Fruit fly (Drosophila melanogaster) whole organism, adult: ENCODE data around the gene Dpp10.

Experiments used
- CG11617 ChIP-seq: fragments of 200-800 bp; sonication (Bioruptor generic); optimal IDR thresholded peaks from 2 replicates; lab custom pipeline; 2017; ENCODE audit warnings: mild to moderate bottlenecking, missing biosample characterization, missing genetic modification reagents, missing genetic modification characterization
- CG12768 ChIP-seq: fragments of 200-800 bp; sonication (Bioruptor generic); optimal IDR thresholded peaks from 2 replicates; lab custom pipeline; 2017; ENCODE audit warnings: missing biosample characterization, missing genetic modification characterization, mild to moderate bottlenecking, moderate library complexity, missing genetic modification reagents
- CG14711 ChIP-seq: fragments of 200-800 bp; sonication (Bioruptor generic); optimal IDR thresholded peaks from 2 replicates; lab custom pipeline; 2018; ENCODE audit warnings: missing biosample characterization, mild to moderate bottlenecking, missing genetic modification characterization, moderate library complexity
- CG1620 ChIP-seq: fragments of 200-800 bp; sonication (Bioruptor generic); optimal IDR thresholded peaks from 2 replicates; lab custom pipeline; 2016; ENCODE audit warnings: missing biosample characterization, missing genetic modification characterization
- CG33017 ChIP-seq: fragments of 200-800 bp; sonication (Bioruptor generic); optimal IDR thresholded peaks from 2 replicates; lab custom pipeline; 2018; ENCODE audit warnings: missing biosample characterization, mild to moderate bottlenecking, missing genetic modification characterization, moderate library complexity
- CG5204 ChIP-seq: fragments of 200-800 bp; sonication (Bioruptor generic); optimal IDR thresholded peaks from 2 replicates; lab custom pipeline; 2016; ENCODE audit warnings: missing biosample characterization, missing genetic modification characterization
- CG7045 ChIP-seq: fragments of 200-800 bp; sonication (Bioruptor generic); optimal IDR thresholded peaks from 2 replicates; lab custom pipeline; 2017; ENCODE audit warnings: missing biosample characterization, mild to moderate bottlenecking, missing genetic modification characterization
- CG7101 ChIP-seq: fragments of 200-800 bp; sonication (Bioruptor generic); optimal IDR thresholded peaks from 2 replicates; lab custom pipeline; 2018; ENCODE audit warnings: missing biosample characterization, mild to moderate bottlenecking, missing genetic modification characterization, moderate library complexity
- Clk ChIP-seq: fragments of 200-800 bp; sonication (Bioruptor generic); optimal IDR thresholded peaks from 2 replicates; lab custom pipeline; 2017; ENCODE audit warnings: missing biosample characterization, missing genetic modification characterization
- Crg-1 ChIP-seq: fragments of 200-800 bp; sonication (Bioruptor generic); optimal IDR thresholded peaks from 2 replicates; lab custom pipeline; 2016; ENCODE audit warnings: missing biosample characterization, missing genetic modification characterization
- Hr96 ChIP-seq: fragments of 200-800 bp; sonication (Bioruptor generic); optimal IDR thresholded peaks from 2 replicates; lab custom pipeline; 2016; ENCODE audit warnings: missing biosample characterization, missing genetic modification characterization
- Mnt ChIP-seq: fragments of 200-800 bp; sonication (Bioruptor generic); optimal IDR thresholded peaks from 2 replicates; lab custom pipeline; 2016; ENCODE audit warnings: missing biosample characterization, mild to moderate bottlenecking, missing genetic modification characterization
- bab1 ChIP-seq: fragments of 200-800 bp; sonication (Bioruptor generic); optimal IDR thresholded peaks from 3 replicates; lab custom pipeline; 2019; ENCODE audit warnings: missing biosample characterization, mild to moderate bottlenecking, missing genetic modification characterization, moderate library complexity
- cic ChIP-seq: fragments of 200-800 bp; sonication (Bioruptor generic); optimal IDR thresholded peaks from 2 replicates; lab custom pipeline; 2017; ENCODE audit warnings: missing biosample characterization, mild to moderate bottlenecking, missing genetic modification characterization, moderate library complexity
- cnc ChIP-seq, 2 experiments: fragments of >200 bp; optimal IDR thresholded peaks; 2 replicates each; lab custom pipeline; 2017
- kay ChIP-seq: fragments of 200-800 bp; sonication (Bioruptor generic); peaks from one replicate; lab custom pipeline; 2016; ENCODE audit warnings: missing biosample characterization, missing genetic modification characterization, borderline replicate concordance
- ovo ChIP-seq: fragments of 200-800 bp; sonication (Bioruptor generic); optimal IDR thresholded peaks from 2 replicates; lab custom pipeline; 2016; ENCODE audit warnings: missing biosample characterization, missing genetic modification characterization
- pad ChIP-seq: fragments of 200-800 bp; sonication (Bioruptor generic); optimal IDR thresholded peaks from 3 replicates; lab custom pipeline; 2017; ENCODE audit warnings: missing biosample characterization, missing genetic modification characterization, mild to moderate bottlenecking, moderate library complexity, missing genetic modification reagents
- tj ChIP-seq: fragments of 200-800 bp; sonication (Bioruptor generic); optimal IDR thresholded peaks from 3 replicates; lab custom pipeline; 2017; ENCODE audit warnings: missing biosample characterization, mild to moderate bottlenecking, missing genetic modification characterization, moderate library complexity
- toe ChIP-seq: fragments of 200-800 bp; sonication (Bioruptor generic); optimal IDR thresholded peaks from 2 replicates; lab custom pipeline; 2016; ENCODE audit warnings: missing biosample characterization, missing genetic modification characterization

The Dpp10 gene

dm6 chr2L:6601018-6601505 is at the start of gene Dpp10:
Dpp10 (minus strand) TSS chr2L:6601068.
- TF ChIP-seq cic (peak; percentile 47), Hr96 (GFP tag; lab: Kevin White, UChicago) (peak; percentile 77), CG5204 (peak; percentile 90), CG7045 (GFP tag; lab: Kevin White, UChicago) (peak; percentile 92), bab1 (GFP tag; lab: Kevin White, UChicago) (no peak), Clk (GFP tag; lab: Kevin White, UChicago) (peak; percentile 84), CG11617 (GFP tag; lab: Kevin White, UChicago) (peak; percentile 70), pad (GFP tag; lab: Kevin White, UChicago) (peak; percentile 54), kay (GFP tag; lab: Kevin White, UChicago) (peak; percentile 75), CG33017 (tag; lab: Kevin White, UChicago) (peak; percentile 90), CG14711 (tag; lab: Kevin White, UChicago) (peak; percentile 63), CG7101 (tag; lab: Kevin White, UChicago) (peak; percentile 82), tj (peak; percentile 40), Mnt (GFP tag; lab: Kevin White, UChicago) (peak; percentile 54), cnc (optimal IDR thresholded peaks at IDR 0.05; lab: Kevin White, UChicago) (no peak), ovo (GFP tag; lab: Kevin White, UChicago) (no peak), toe (GFP tag; lab: Kevin White, UChicago) (peak; percentile 87), CG1620 (GFP tag; lab: Kevin White, UChicago) (peak; percentile 18), CG12768 (GFP tag; lab: Kevin White, UChicago) (peak; percentile 93), Crg-1 (peak; percentile 5)

dm6 chr2L:6649085-6649754 is 48.4 kb upstream of the Dpp10 start, which contains the start of the genes CG31635 and Tango1:
CG31635 (minus strand) TSS chr2L:6649114.
Tango1 (plus strand) TSS chr2L:6649388.
- peak; percentile 32 for TF ChIP-seq CG7101 (tag; lab: Kevin White, UChicago)
- peak; percentile 10 for TF ChIP-seq CG7045 (GFP tag; lab: Kevin White, UChicago)
- TF ChIP-seq pad (GFP tag; lab: Kevin White, UChicago) = peak; percentile 9
- TF ChIP-seq cic = peak; percentile 0
- peak; percentile 60 for TF ChIP-seq CG14711 (tag; lab: Kevin White, UChicago)
- peak; percentile 8 for TF ChIP-seq CG1620 (GFP tag; lab: Kevin White, UChicago)
- TF ChIP-seq tj = peak; percentile 98
- no peak for TF ChIP-seq CG12768 (GFP tag; lab: Kevin White, UChicago)
- no peak for TF ChIP-seq CG11617 (GFP tag; lab: Kevin White, UChicago)
- TF ChIP-seq bab1 (GFP tag; lab: Kevin White, UChicago) = peak; percentile 46

- TF ChIP-seq tj (peak; percentile 79), Hr96 (GFP tag; lab: Kevin White, UChicago) (no peak), CG5204 (no peak), cic (peak; percentile 64), toe (GFP tag; lab: Kevin White, UChicago) (no peak), Mnt (GFP tag; lab: Kevin White, UChicago) (peak; percentile 83), CG11617 (GFP tag; lab: Kevin White, UChicago) (peak; percentile 95), bab1 (GFP tag; lab: Kevin White, UChicago) (peak; percentile 91), CG1620 (GFP tag; lab: Kevin White, UChicago) (peak; percentile 82), CG14711 (tag; lab: Kevin White, UChicago) (peak; percentile 85), kay (GFP tag; lab: Kevin White, UChicago) (no peak), ovo (GFP tag; lab: Kevin White, UChicago) (peak; percentile 88), Crg-1 (peak; percentile 91), Clk (GFP tag; lab: Kevin White, UChicago) (peak; percentile 88), CG7101 (tag; lab: Kevin White, UChicago) (peak; percentile 92), CG12768 (GFP tag; lab: Kevin White, UChicago) (peak; percentile 94), CG7045 (GFP tag; lab: Kevin White, UChicago) (peak; percentile 97), CG33017 (tag; lab: Kevin White, UChicago) (peak; percentile 93), cnc (optimal IDR thresholded peaks at IDR 0.05; lab: Kevin White, UChicago) (no peak), pad (GFP tag; lab: Kevin White, UChicago) (peak; percentile 78)
These were observed 47.3 kb upstream of the Dpp10 start for dm6 chr2L:6648163-6648628.

- TF ChIP-seq toe (GFP tag; lab: Kevin White, UChicago) = no peak
- TF ChIP-seq Hr96 (GFP tag; lab: Kevin White, UChicago) = peak; percentile 90
- TF ChIP-seq Clk (GFP tag; lab: Kevin White, UChicago) = peak; percentile 82
- peak; percentile 88 for TF ChIP-seq ovo (GFP tag; lab: Kevin White, UChicago)
- peak; percentile 69 for TF ChIP-seq Mnt (GFP tag; lab: Kevin White, UChicago)
- peak; percentile 86 for TF ChIP-seq bab1 (GFP tag; lab: Kevin White, UChicago)
- peak; percentile 93 for TF ChIP-seq CG11617 (GFP tag; lab: Kevin White, UChicago)
- TF ChIP-seq cnc (optimal IDR thresholded peaks at IDR 0.05; lab: Kevin White, UChicago) = no peak
- TF ChIP-seq CG12768 (GFP tag; lab: Kevin White, UChicago) = peak; percentile 90
- TF ChIP-seq CG7101 (tag; lab: Kevin White, UChicago) = peak; percentile 95
- peak; percentile 94 for TF ChIP-seq CG33017 (tag; lab: Kevin White, UChicago)
- TF ChIP-seq cic = peak; percentile 84
- TF ChIP-seq kay (GFP tag; lab: Kevin White, UChicago) = peak; percentile 98
- peak; percentile 84 for TF ChIP-seq CG1620 (GFP tag; lab: Kevin White, UChicago)
- TF ChIP-seq Crg-1 = peak; percentile 79
- TF ChIP-seq CG5204 = peak; percentile 92
- TF ChIP-seq CG7045 (GFP tag; lab: Kevin White, UChicago) = peak; percentile 91
- peak; percentile 82 for TF ChIP-seq tj
- peak; percentile 69 for TF ChIP-seq pad (GFP tag; lab: Kevin White, UChicago)
- TF ChIP-seq CG14711 (tag; lab: Kevin White, UChicago) = peak; percentile 90
These were observed 46.3 kb upstream of the Dpp10 start for dm6 chr2L:6647103-6647711.
